Fruit fly (Drosophila melanogaster): ENCODE measurements around the gene Lip1.
A peak's percentile ranks its signal among the peaks of the same experiment; 100 is the strongest.

Lip1 gene

DNA sequence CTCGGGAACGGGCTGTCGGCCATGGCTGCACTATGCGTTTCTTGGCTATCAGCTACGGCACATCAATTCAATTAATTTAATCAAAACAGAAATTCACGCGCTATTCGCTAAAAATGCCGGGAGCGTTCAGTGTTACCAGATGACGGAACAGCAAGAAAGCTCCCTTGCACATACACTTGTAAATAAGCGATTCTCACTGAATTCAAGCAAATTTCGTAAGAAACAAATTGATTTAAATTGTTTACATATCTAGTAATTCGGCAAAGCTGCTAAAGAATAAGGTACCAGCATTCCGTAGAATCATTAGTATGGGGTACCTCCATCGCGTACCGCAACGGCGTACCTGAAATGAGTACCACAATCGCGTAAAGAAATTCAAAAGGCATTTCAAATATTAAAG is 34.6 kb upstream of the Lip1 start, which contains the start of gene Nup107 (continued):
- TF ChIP-seq vvl (GFP tag; IDR thresholded peaks at IDR 0.05) (no peak), Gsc (GFP tag; IDR thresholded peaks at IDR 0.05) (no peak), gcm2 (GFP tag; optimal IDR thresholded peaks at IDR 0.05) (no peak), fd3F (GFP tag; optimal IDR thresholded peaks at IDR 0.05) (no peak), Hr78 (GFP tag; optimal IDR thresholded peaks at IDR 0.05) (peak in 1 of 2 experiments; percentile 2), chif (GFP tag; optimal IDR thresholded peaks at IDR 0.05) (peak in 1 of 2 experiments; percentile 34), CG7556 (GFP tag; optimal IDR thresholded peaks at IDR 0.05) (no peak), CG2116 (GFP tag; optimal IDR thresholded peaks at IDR 0.05) (peak; percentile 19), CG1529 (GFP tag; optimal IDR thresholded peaks at IDR 0.05) (no peak), phol (tag; optimal IDR thresholded peaks at IDR 0.05) (peak; percentile 62), Ets97D (GFP tag; optimal IDR thresholded peaks at IDR 0.05) (peak; percentile 8), dm (GFP tag; optimal IDR thresholded peaks at IDR 0.05) (peak; percentile 46), CG4617 (GFP tag; optimal IDR thresholded peaks at IDR 0.05; ENCODE audit: borderline replicate concordance) (peak; percentile 22), CG14014 (GFP tag; IDR thresholded peaks at IDR 0.05) (no peak), E2f2 (GFP tag; IDR thresholded peaks at IDR 0.05) (peak; percentile 73), CG16815 (GFP tag; optimal IDR thresholded peaks at IDR 0.05) (no peak), Sry-δ (GFP tag; optimal IDR thresholded peaks at IDR 0.05) (peak; percentile 58), CG4707 (GFP tag; optimal IDR thresholded peaks at IDR 0.05) (no peak), NFAT (GFP tag; IDR thresholded peaks at IDR 0.05) (0 out of 2 replicates have a peak, but pooled peaks have one; percentile 7), Opbp (GFP tag; IDR thresholded peaks at IDR 0.05; ENCODE audit: partially characterized antibody) (0 out of 3 replicates have a peak, but pooled peaks have one; percentile 39), CG10979 (tag; optimal IDR thresholded peaks at IDR 0.05) (peak; percentile 11), YL-1 (GFP tag; optimal IDR thresholded peaks at IDR 0.05) (peak; percentile 11), ssp (GFP tag; IDR thresholded peaks at IDR 0.05) (peak; percentile 96), dmrt11E (tag; optimal IDR thresholded peaks at IDR 0.05) (peak; percentile 26), trh (GFP tag; optimal IDR thresholded peaks at IDR 0.05) (no peak), ranshi (GFP tag; IDR thresholded peaks at IDR 0.05) (no peak), CG14441 (GFP tag; IDR thresholded peaks at IDR 0.05) (0 out of 2 replicates have a peak, but pooled peaks have one; percentile 15), maf-S (GFP tag; optimal IDR thresholded peaks at IDR 0.05) (peak; percentile 16), CG17829 (tag; optimal IDR thresholded peaks at IDR 0.05) (peak; percentile 40), fu2 (GFP tag; optimal IDR thresholded peaks at IDR 0.05) (no peak), gem (tag; optimal IDR thresholded peaks at IDR 0.05) (peak; percentile 54), B-H1 (GFP tag; IDR thresholded peaks at IDR 0.05) (no peak), MBD-R2 (GFP tag; IDR thresholded peaks at IDR 0.05) (peak; percentile 85), CG9817 (tag; optimal IDR thresholded peaks at IDR 0.05) (peak; percentile 37), ems (GFP tag; optimal IDR thresholded peaks at IDR 0.05) (no peak), grau (tag; optimal IDR thresholded peaks at IDR 0.05) (peak; percentile 40), Ptx1 (GFP tag; IDR thresholded peaks at IDR 0.05) (no peak), Doc3 (GFP tag; IDR thresholded peaks at IDR 0.05; ENCODE audit: partially characterized antibody) (no peak), pnt (GFP tag; optimal IDR thresholded peaks at IDR 0.05) (peak; percentile 8), shn (GFP tag; optimal IDR thresholded peaks at IDR 0.05) (peak; percentile 30), CG1602 (GFP tag; optimal IDR thresholded peaks at IDR 0.05) (no peak), wek (GFP tag; optimal IDR thresholded peaks at IDR 0.05) (no peak), PHDP (tag; optimal IDR thresholded peaks at IDR 0.05) (peak; percentile 4), CG2712 (tag; optimal IDR thresholded peaks at IDR 0.05) (peak; percentile 44), CG9609 (GFP tag; optimal IDR thresholded peaks at IDR 0.05) (peak; percentile 4), CG2120 (GFP tag; optimal IDR thresholded peaks at IDR 0.05) (peak; percentile 38), CG34422 (GFP tag; IDR thresholded peaks at IDR 0.05) (peak; percentile 43; the same call in 1 of the 3 replicates), CG12942 (GFP tag; optimal IDR thresholded peaks at IDR 0.05) (no peak), Dref (GFP tag; IDR thresholded peaks at IDR 0.05) (peak; percentile 44), al (GFP tag; IDR thresholded peaks at IDR 0.05) (no peak), CG14710 (tag; optimal IDR thresholded peaks at IDR 0.05) (peak; percentile 28)
